Worm (Caenorhabditis elegans) whole organism, L1 larva: ENCODE results near the gene C28D4.18.
A peak's percentile ranks its signal among the peaks of the same experiment; 100 is the strongest.
"Not testable (repeated sequence)": the region's sequence is repeated elsewhere in the genome, so short reads cannot be mapped to it uniquely, and the experiment has no call there.

Source experiments
- C16A3.4 ChIP-seq: fragments of 150-350 bp; optimal IDR thresholded peaks from 2 replicates; lab custom pipeline; 2014; ENCODE audit warnings: missing biosample characterization, missing genetic modification characterization
- C34B4.2 ChIP-seq: sonication (generic microtip); optimal IDR thresholded peaks from 2 replicates; lab custom pipeline; 2017; ENCODE audit warnings: mild to moderate bottlenecking, missing genetic modification characterization, missing compliant biosample characterization
- ceh-8 ChIP-seq: fragments of 200-800 bp; sonication (Bioruptor generic); optimal IDR thresholded peaks from 2 replicates; lab custom pipeline; 2018; ENCODE audit warnings: mild to moderate bottlenecking, missing genetic modification characterization, moderate library complexity, missing compliant biosample characterization
- ceh-88 ChIP-seq: fragments of 200-800 bp; sonication (Bioruptor generic); IDR thresholded peaks from 2 replicates; pipeline ENCODE4 v1.3.6; 2022; ENCODE audit warnings: missing genetic modification characterization, missing compliant biosample characterization
- dpl-1 ChIP-seq, 3 experiments: fragments of 150-350 bp in 2 of 3; sonication (generic microtip) in 1 of 3; optimal IDR thresholded peaks; 2 replicates each; lab custom pipeline; 2014 to 2017; ENCODE audit warnings: missing biosample characterization in 3 of 3, missing genetic modification characterization in 3 of 3, missing genetic modification reagents in 3 of 3
- efl-1 ChIP-seq, 4 experiments: fragments of 150-350 bp; optimal IDR thresholded peaks in 3 of 4; peaks in 1 of 4; 1 replicate in 1 of 4; 2 replicates in 3 of 4; lab custom pipeline; 2014; ENCODE audit warnings: missing biosample characterization in 2 of 4, missing genetic modification characterization in 2 of 4, missing genetic modification reagents in 2 of 4
- efl-3 ChIP-seq: fragments of 200-800 bp; sonication (Bioruptor generic); optimal IDR thresholded peaks from 2 replicates; lab custom pipeline; 2018; ENCODE audit warnings: mild to moderate bottlenecking, missing genetic modification characterization, missing compliant biosample characterization
- elt-2 ChIP-seq: sonication (generic microtip); optimal IDR thresholded peaks from 2 replicates; lab custom pipeline; 2016; ENCODE audit warnings: missing genetic modification characterization, mild to moderate bottlenecking, inconsistent platforms, missing compliant biosample characterization, missing genetic modification reagents
- ets-5 ChIP-seq: fragments of 200-800 bp; sonication (Bioruptor generic); IDR thresholded peaks from 2 replicates; pipeline ENCODE4 v1.3.6; 2022; ENCODE audit warnings: missing genetic modification characterization, missing compliant biosample characterization
- hlh-17 ChIP-seq: fragments of 200-800 bp; sonication (Bioruptor generic); optimal IDR thresholded peaks from 2 replicates; lab custom pipeline; 2018; ENCODE audit warnings: missing genetic modification characterization, mild to moderate bottlenecking, missing compliant biosample characterization, moderate library complexity, borderline replicate concordance
- hpl-2 ChIP-seq: fragments of 150-350 bp; optimal IDR thresholded peaks from 2 replicates; lab custom pipeline; 2014; ENCODE audit warnings: missing biosample characterization, missing genetic modification reagents, missing genetic modification characterization
- isw-1 ChIP-seq: fragments of 200-800 bp; sonication (Bioruptor generic); IDR thresholded peaks from 2 replicates; pipeline ENCODE4 v1.3.6; 2022; ENCODE audit warnings: missing genetic modification characterization, missing compliant biosample characterization
- lin-15B ChIP-seq: fragments of 150-350 bp; sonication (generic microtip); optimal IDR thresholded peaks from 3 replicates; lab custom pipeline; 2014; ENCODE audit warnings: missing biosample characterization, missing genetic modification characterization
- lir-3 ChIP-seq: sonication (generic microtip); optimal IDR thresholded peaks from 2 replicates; lab custom pipeline; 2016; ENCODE audit warnings: mild to moderate bottlenecking, missing genetic modification characterization, moderate library complexity, missing compliant biosample characterization; ENCODE audit not compliant: poor library complexity
- lsy-2 ChIP-seq, 2 experiments: fragments of 150-350 bp; optimal IDR thresholded peaks; 2 replicates each; lab custom pipeline; 2014; ENCODE audit warnings: missing biosample characterization in 2 of 2, missing genetic modification characterization in 2 of 2
- mab-9 ChIP-seq: fragments of 200-800 bp; sonication (Bioruptor generic); IDR thresholded peaks from 2 replicates; pipeline ENCODE4 v1.3.6; 2022; ENCODE audit warnings: missing genetic modification reagents, missing genetic modification characterization, missing compliant biosample characterization
- mep-1 ChIP-seq: fragments of 150-350 bp; optimal IDR thresholded peaks from 2 replicates; lab custom pipeline; 2014; ENCODE audit warnings: missing biosample characterization, missing genetic modification characterization
- nhr-11 ChIP-seq: fragments of 150-350 bp; optimal IDR thresholded peaks from 2 replicates; lab custom pipeline; 2014; ENCODE audit warnings: missing biosample characterization, missing genetic modification characterization
- nhr-237 ChIP-seq: fragments of 150-350 bp; optimal IDR thresholded peaks from 2 replicates; lab custom pipeline; 2014; ENCODE audit warnings: missing biosample characterization, missing genetic modification characterization
- nhr-28 ChIP-seq: fragments of 150-350 bp; optimal IDR thresholded peaks from 2 replicates; lab custom pipeline; 2014; ENCODE audit warnings: missing biosample characterization, missing genetic modification characterization
- nhr-71 ChIP-seq: sonication (generic microtip); optimal IDR thresholded peaks from 2 replicates; lab custom pipeline; 2016; ENCODE audit warnings: mild to moderate bottlenecking, missing genetic modification characterization, moderate library complexity, missing compliant biosample characterization
- nhr-77 ChIP-seq: fragments of 150-350 bp; optimal IDR thresholded peaks from 2 replicates; lab custom pipeline; 2014; ENCODE audit warnings: missing biosample characterization, missing genetic modification characterization
- nhr-84 ChIP-seq: sonication (generic microtip); optimal IDR thresholded peaks from 2 replicates; lab custom pipeline; 2017; ENCODE audit warnings: missing biosample characterization, missing genetic modification characterization
- nhr-85 ChIP-seq: sonication (generic microtip); peaks from one replicate; lab custom pipeline; 2016; ENCODE audit warnings: missing genetic modification characterization, inconsistent platforms, missing compliant biosample characterization
- pqm-1 ChIP-seq: sonication (generic microtip); optimal IDR thresholded peaks from 3 replicates; lab custom pipeline; 2017; ENCODE audit warnings: missing biosample characterization, missing genetic modification characterization
- rnt-1 ChIP-seq: sonication (generic microtip); optimal IDR thresholded peaks from 2 replicates; lab custom pipeline; 2016; ENCODE audit warnings: mild to moderate bottlenecking, missing genetic modification characterization, moderate library complexity, missing compliant biosample characterization
- sox-4 ChIP-seq: sonication (generic microtip); optimal IDR thresholded peaks from 2 replicates; lab custom pipeline; 2016; ENCODE audit warnings: missing genetic modification characterization, missing compliant biosample characterization
- sup-37 ChIP-seq: fragments of 200-800 bp; sonication (Bioruptor generic); optimal IDR thresholded peaks from 2 replicates; lab custom pipeline; 2018; ENCODE audit warnings: mild to moderate bottlenecking, missing genetic modification characterization, missing compliant biosample characterization
- swsn-7 ChIP-seq: sonication (generic microtip); optimal IDR thresholded peaks from 2 replicates; lab custom pipeline; 2016; ENCODE audit warnings: missing genetic modification characterization, missing compliant biosample characterization
- tlp-1 ChIP-seq: fragments of 150-350 bp; optimal IDR thresholded peaks from 2 replicates; lab custom pipeline; 2014; ENCODE audit warnings: missing biosample characterization, missing genetic modification characterization
- unc-130 ChIP-seq: fragments of 150-350 bp; optimal IDR thresholded peaks from 2 replicates; lab custom pipeline; 2017; ENCODE audit warnings: missing biosample characterization, missing genetic modification characterization, inconsistent platforms
- unc-62 ChIP-seq: fragments of 150-350 bp; optimal IDR thresholded peaks from 2 replicates; lab custom pipeline; 2014; ENCODE audit warnings: missing biosample characterization, missing genetic modification reagents, missing genetic modification characterization
- xbp-1 ChIP-seq: sonication (generic microtip); optimal IDR thresholded peaks from 2 replicates; lab custom pipeline; 2016; ENCODE audit warnings: missing genetic modification characterization, missing compliant biosample characterization

The C28D4.18 gene

ce11 chrIV:9678007-9678406 is 47.1 kb upstream of the C28D4.18 start:
- TF ChIP-seq tlp-1 (tag; lab: Kevin White, UChicago) (no peak), nhr-28 (tag; lab: Kevin White, UChicago) (no peak), efl-1 (optimal IDR thresholded peaks at IDR 0.05; lab: Kevin White, UChicago) (no peak), efl-1 (GFP tag; optimal IDR thresholded peaks at IDR 0.05 in 1 of 2; lab: Kevin White, UChicago) (no peak), ets-5 (GFP tag; lab: Robert Waterston, UW) (no peak), pqm-1 (tag; lab: Kevin White, UChicago) (no peak), nhr-84 (tag; lab: Kevin White, UChicago) (no peak), nhr-85 (tag; lab: Kevin White, UChicago) (no peak), hpl-2 (no peak), efl-3 (GFP tag; lab: Kevin White, UChicago) (no peak), xbp-1 (tag; lab: Kevin White, UChicago) (no peak)

- TF ChIP-seq C34B4.2 (tag; lab: Kevin White, UChicago) (no peak), rnt-1 (tag; lab: Kevin White, UChicago) (no peak), ceh-88 (GFP tag; lab: Robert Waterston, UW) (no peak), nhr-11 (tag; lab: Kevin White, UChicago) (no peak), dpl-1 (GFP tag; optimal IDR thresholded peaks at IDR 0.05; lab: Kevin White, UChicago) (no peak), lsy-2 (tag; optimal IDR thresholded peaks at IDR 0.05; lab: Kevin White, UChicago) (no peak), nhr-71 (no peak), lin-15B (tag; lab: Kevin White, UChicago) (no peak), nhr-85 (tag; lab: Kevin White, UChicago) (peak; percentile 30)
- TF ChIP-seq, all 84 proteins: peak for 1
Observed at ce11 chrIV:9679296-9679695, 45.8 kb upstream of the C28D4.18 start.

ce11 chrIV:9680841-9681240 is 44.2 kb upstream of the C28D4.18 start, which contains the start of gene ins-8:
TSS of gene ins-8 (minus strand) at chrIV:9680941.
- TF ChIP-seq swsn-7 (no peak), hlh-17 (no peak), unc-130 (no peak), sup-37 (GFP tag; lab: Kevin White, UChicago) (no peak), nhr-71 (no peak), nhr-237 (tag; lab: Kevin White, UChicago) (no peak), isw-1 (GFP tag; lab: Robert Waterston, UW) (no peak), C16A3.4 (tag; lab: Kevin White, UChicago) (no peak), dpl-1 (GFP tag; optimal IDR thresholded peaks at IDR 0.05; lab: Kevin White, UChicago) (no peak), lir-3 (tag; lab: Kevin White, UChicago) (no peak), mab-9 (GFP tag; lab: Robert Waterston, UW) (no peak)

- no peak for TF ChIP-seq sox-4 (tag; lab: Kevin White, UChicago)
- peak; percentile 83 for TF ChIP-seq elt-2
Observed at ce11 chrIV:9682514-9682913, 42.6 kb upstream of the C28D4.18 start, which contains the start of gene ins-7. TSS of gene ins-7 (minus strand) at chrIV:9682845.

- TF ChIP-seq efl-1 (optimal IDR thresholded peaks at IDR 0.05; lab: Kevin White, UChicago) (no peak), efl-1 (GFP tag; optimal IDR thresholded peaks at IDR 0.05 in 1 of 2; lab: Kevin White, UChicago) (peak in 1 of 2 experiments; percentile 87), unc-62 (GFP tag; lab: Kevin White, UChicago) (no peak), nhr-77 (tag; lab: Kevin White, UChicago) (no peak)
Observed at ce11 chrIV:9683433-9683832, 41.6 kb upstream of the C28D4.18 start, which contains the start of the genes htas-1 and ZK1251.3. TSS of gene htas-1 (minus strand) at chrIV:9683533. TSS of gene ZK1251.3 (plus strand) at chrIV:9683658.

- not testable (repeated sequence) for TF ChIP-seq ceh-8 (GFP tag; lab: Kevin White, UChicago); unc-130; mep-1 (tag; lab: Kevin White, UChicago)
Observed at ce11 chrIV:9688715-9689114, 36.4 kb upstream of the C28D4.18 start, which contains the start of gene msp-76. TSS of gene msp-76 (plus strand) at chrIV:9689015.
